Worm (Caenorhabditis elegans): ENCODE measurements around the gene C34D1.4.

Gene C34D1.4

DNA sequence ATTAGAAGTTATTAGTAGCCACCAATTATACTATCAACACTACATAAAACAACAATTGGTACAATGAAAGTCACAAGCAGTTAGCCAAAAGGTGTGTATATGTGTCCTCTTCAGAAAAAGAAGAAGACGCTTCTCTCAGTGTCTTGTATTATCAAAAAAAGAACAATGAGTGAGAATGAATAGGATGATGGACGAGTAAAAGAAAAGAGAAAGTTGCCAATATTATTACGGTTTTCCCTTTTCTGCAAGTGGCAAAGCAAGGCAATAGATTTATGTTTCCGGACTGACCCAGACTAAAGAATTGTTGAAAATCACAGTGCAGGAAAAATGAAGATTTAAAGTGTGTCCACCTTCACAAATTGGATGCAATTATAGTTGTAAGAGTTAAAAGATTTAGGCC lies 21.3 kb upstream of the C34D1.4 start:
- TF ChIP-seq nhr-21 (tag; optimal IDR thresholded peaks at IDR 0.05) (no peak), blmp-1 (tag; optimal IDR thresholded peaks at IDR 0.05; ENCODE audit: insufficient read depth) (peak; percentile 43)

- TF ChIP-seq F13H6.1 (tag; optimal IDR thresholded peaks at IDR 0.05), result no peak
- no peak for TF ChIP-seq nhr-6 (tag; optimal IDR thresholded peaks at IDR 0.05)
- TF ChIP-seq lin-39 (tag; optimal IDR thresholded peaks at IDR 0.05), result no peak
- no peak for TF ChIP-seq ztf-4 (tag; optimal IDR thresholded peaks at IDR 0.05)
- TF ChIP-seq mab-5 (tag; optimal IDR thresholded peaks at IDR 0.05), result no peak
- no peak for TF ChIP-seq elt-3 (tag; optimal IDR thresholded peaks at IDR 0.05)
- no peak for TF ChIP-seq nhr-10 (tag; optimal IDR thresholded peaks at IDR 0.05)
- TF ChIP-seq blmp-1 (tag; optimal IDR thresholded peaks at IDR 0.05; ENCODE audit: insufficient read depth), result no peak
- TF ChIP-seq nhr-12 (tag; optimal IDR thresholded peaks at IDR 0.05), result no peak
- TF ChIP-seq lin-13 (GFP tag; optimal IDR thresholded peaks at IDR 0.05), result no peak
- TF ChIP-seq sem-4 (tag; optimal IDR thresholded peaks at IDR 0.05), result no peak
- no peak for TF ChIP-seq sma-3 (GFP tag; optimal IDR thresholded peaks at IDR 0.05)
- no peak for TF ChIP-seq nhr-129 (tag; optimal IDR thresholded peaks at IDR 0.05)
- TF ChIP-seq nhr-237 (tag; optimal IDR thresholded peaks at IDR 0.05), result no peak
- TF ChIP-seq ama-1 (optimal IDR thresholded peaks at IDR 0.05), result no peak
- no peak for TF ChIP-seq unc-55 (GFP tag; optimal IDR thresholded peaks at IDR 0.05)
- no peak for TF ChIP-seq dmd-4 (tag; optimal IDR thresholded peaks at IDR 0.05)
- no peak for TF ChIP-seq ztf-11 (tag; optimal IDR thresholded peaks at IDR 0.05)
- no peak for TF ChIP-seq ZK546.5 (tag; optimal IDR thresholded peaks at IDR 0.05)
- no peak for TF ChIP-seq nhr-77 (tag; optimal IDR thresholded peaks at IDR 0.05)
Observed at ce11 chrV:13275959-13276358, 16.8 kb upstream of the C34D1.4 start, which contains the start of gene F32F2.4. TSS of gene F32F2.4 (plus strand) at chrV:13276259.

DNA sequence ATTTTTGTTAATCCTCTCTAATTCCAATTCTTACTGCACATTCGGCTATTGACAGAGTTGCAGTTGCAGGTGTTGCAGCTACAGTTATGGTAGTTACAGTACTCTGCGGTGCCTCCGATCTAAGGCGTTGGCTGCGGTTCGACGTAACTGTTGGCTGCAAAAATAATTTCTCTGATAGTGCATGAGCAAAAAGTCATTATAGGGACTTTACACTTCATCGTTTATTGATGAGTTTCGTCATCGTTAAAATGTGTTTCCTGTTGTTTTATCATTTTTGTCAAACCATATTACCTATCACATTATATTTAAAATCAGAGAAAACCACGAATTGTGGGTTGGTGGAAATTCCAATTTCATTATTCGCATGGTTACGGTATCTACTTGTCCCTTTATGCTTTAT lies 15.5 kb upstream of the C34D1.4 start:
- peak; percentile 80 for TF ChIP-seq fos-1 (tag; optimal IDR thresholded peaks at IDR 0.05)
- no peak for TF ChIP-seq alr-1 (tag; optimal IDR thresholded peaks at IDR 0.05)

DNA sequence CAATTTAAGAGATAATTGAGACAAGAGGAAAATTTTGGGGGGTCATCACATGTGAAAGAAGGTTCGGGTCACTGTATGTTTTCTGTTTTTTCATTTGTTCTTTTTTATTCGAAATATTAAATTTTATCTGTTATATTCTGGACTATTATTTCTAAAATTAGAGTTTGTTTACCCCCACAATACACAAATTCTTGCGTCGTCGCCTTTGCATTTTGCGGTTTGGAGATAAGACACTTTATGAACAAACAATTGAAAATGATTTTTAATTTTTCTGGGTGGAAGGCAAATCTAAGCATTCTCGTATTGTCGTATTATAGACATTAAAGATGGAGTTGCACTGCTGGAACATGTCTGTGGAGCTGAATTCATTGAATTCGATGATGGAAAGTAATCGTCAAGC lies 14.2 kb upstream of the C34D1.4 start:
- no peak for TF ChIP-seq lin-11 (tag; optimal IDR thresholded peaks at IDR 0.05)
- peak; percentile 44 for TF ChIP-seq fos-1 (tag; optimal IDR thresholded peaks at IDR 0.05)

ce11 chrV:13272275-13272674 lies 13.2 kb upstream of the C34D1.4 start:
- TF ChIP-seq mab-5 (tag; optimal IDR thresholded peaks at IDR 0.05) (no peak), crh-2 (tag; optimal IDR thresholded peaks at IDR 0.05) (no peak), ztf-11 (tag; optimal IDR thresholded peaks at IDR 0.05) (no peak), egl-27 (tag; optimal IDR thresholded peaks at IDR 0.05) (no peak), lin-11 (tag; optimal IDR thresholded peaks at IDR 0.05) (no peak), gmeb-1 (tag; optimal IDR thresholded peaks at IDR 0.05) (no peak), nhr-21 (tag; optimal IDR thresholded peaks at IDR 0.05) (no peak), F13H6.1 (tag; optimal IDR thresholded peaks at IDR 0.05) (no peak), fos-1 (tag; optimal IDR thresholded peaks at IDR 0.05) (no peak), sma-3 (GFP tag; optimal IDR thresholded peaks at IDR 0.05) (no peak), elt-3 (tag; optimal IDR thresholded peaks at IDR 0.05) (no peak), nhr-23 (tag; optimal IDR thresholded peaks at IDR 0.05) (no peak), ceh-82 (tag; optimal IDR thresholded peaks at IDR 0.05) (no peak), Y55F3AM.14 (GFP tag; optimal IDR thresholded peaks at IDR 0.05) (no peak), snpc-4 (tag; optimal IDR thresholded peaks at IDR 0.05) (no peak), nhr-129 (tag; optimal IDR thresholded peaks at IDR 0.05) (no peak), nhr-6 (tag; optimal IDR thresholded peaks at IDR 0.05) (no peak), sma-9 (GFP tag; optimal IDR thresholded peaks at IDR 0.05) (no peak), sma-9 (tag; optimal IDR thresholded peaks at IDR 0.05) (no peak)

DNA sequence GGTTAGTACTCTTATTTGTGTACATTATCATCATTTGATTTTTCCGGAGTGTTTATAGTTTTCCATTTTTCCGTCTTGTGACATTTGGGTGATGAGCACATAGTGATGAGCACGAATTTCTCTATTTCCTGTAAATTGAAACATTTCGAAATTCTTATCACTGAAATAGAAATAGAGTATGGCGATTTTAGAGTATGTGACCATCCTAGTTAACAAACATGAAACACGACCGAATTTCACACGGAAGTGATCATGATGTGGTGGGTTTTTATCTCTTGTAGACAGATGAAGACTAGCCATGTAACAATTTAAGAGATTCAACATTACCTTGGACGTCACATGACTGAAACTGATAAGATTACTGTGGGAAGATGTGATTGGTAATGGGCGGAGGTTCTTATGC lies 10.1 kb upstream of the C34D1.4 start:
- TF ChIP-seq aly-2 (tag; optimal IDR thresholded peaks at IDR 0.05), result no peak
- no peak for TF ChIP-seq sem-4 (tag; optimal IDR thresholded peaks at IDR 0.05)
- no peak for TF ChIP-seq nhr-77 (tag; optimal IDR thresholded peaks at IDR 0.05)
- peak; percentile 39 for TF ChIP-seq nhr-129 (tag; optimal IDR thresholded peaks at IDR 0.05)
- peak in 1 of 2 experiments; percentile 37 for TF ChIP-seq lsy-2 (tag; optimal IDR thresholded peaks at IDR 0.05)
- TF ChIP-seq fos-1 (tag; optimal IDR thresholded peaks at IDR 0.05), result peak; percentile 90
- peak; percentile 40 for TF ChIP-seq skn-1 (tag; optimal IDR thresholded peaks at IDR 0.05)
- TF ChIP-seq nhr-11 (tag; optimal IDR thresholded peaks at IDR 0.05), result no peak
- peak; percentile 59 for TF ChIP-seq sma-9 (GFP tag; optimal IDR thresholded peaks at IDR 0.05)
- no peak for TF ChIP-seq sma-9 (tag; optimal IDR thresholded peaks at IDR 0.05)
- peak; percentile 44 for TF ChIP-seq gmeb-1 (tag; optimal IDR thresholded peaks at IDR 0.05)
- TF ChIP-seq crh-2 (tag; optimal IDR thresholded peaks at IDR 0.05), result peak; percentile 56
- TF ChIP-seq sma-3 (GFP tag; optimal IDR thresholded peaks at IDR 0.05), result peak; percentile 69
- peak; percentile 72 for TF ChIP-seq F13H6.1 (tag; optimal IDR thresholded peaks at IDR 0.05)

Measured in whole organism, L2 larva.